Worm (Caenorhabditis elegans): ENCODE measurements around the gene F49F1.15.
"Not testable (repeated sequence)": the region's sequence is repeated elsewhere in the genome, so short reads cannot be mapped to it uniquely, and the experiment has no call there.

F49F1.15 gene

DNA sequence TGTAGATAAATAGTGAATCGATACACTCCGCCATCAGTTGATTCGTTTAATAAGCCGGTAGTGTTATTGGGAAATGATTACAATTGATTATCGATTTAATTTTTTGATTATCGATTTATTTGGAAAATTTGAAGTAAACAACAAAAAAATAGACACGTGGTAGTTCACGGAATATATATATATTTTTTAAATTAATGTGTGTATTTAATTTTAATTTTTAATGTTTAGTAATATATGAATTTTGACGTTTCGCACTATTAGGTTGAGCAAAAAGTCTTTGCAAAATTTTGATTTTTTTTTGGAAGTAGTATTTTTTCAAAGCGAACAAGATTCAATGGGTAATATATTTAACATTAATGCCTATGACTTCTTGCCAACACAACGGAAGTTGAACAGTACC, 28.6 kb upstream of the F49F1.15 start, which contains the start of gene F49F1.12:
F49F1.12 (minus strand) TSS at position 101 of the 400 bp plus-strand sequence.
- not testable (repeated sequence) for TF ChIP-seq zag-1 (tag; optimal IDR thresholded peaks at IDR 0.05); nhr-19 (GFP tag; conservative IDR thresholded peaks at IDR 0.05); rnt-1 (tag; optimal IDR thresholded peaks at IDR 0.05)

ce11 chrIV:4141311-4141710, 26.9 kb upstream of the F49F1.15 start, which contains the start of gene F49F1.11:
F49F1.11 (minus strand) TSS chrIV:4141411.
- no peak for TF ChIP-seq efl-3 (GFP tag; optimal IDR thresholded peaks at IDR 0.05)
- TF ChIP-seq ceh-63 (GFP tag; optimal IDR thresholded peaks at IDR 0.05): no peak
- no peak for TF ChIP-seq mef-2 (tag; optimal IDR thresholded peaks at IDR 0.05)
- no peak for TF ChIP-seq jun-1 (tag; optimal IDR thresholded peaks at IDR 0.05)
- no peak for TF ChIP-seq dsc-1 (tag; optimal IDR thresholded peaks at IDR 0.05)
- TF ChIP-seq tlp-1 (tag; optimal IDR thresholded peaks at IDR 0.05): no peak
- no peak for TF ChIP-seq nhr-77 (tag; optimal IDR thresholded peaks at IDR 0.05)
- no peak for TF ChIP-seq rnt-1 (tag; optimal IDR thresholded peaks at IDR 0.05)
- no peak for TF ChIP-seq aha-1 (tag; optimal IDR thresholded peaks at IDR 0.05)
- no peak for TF ChIP-seq nhr-237 (tag; optimal IDR thresholded peaks at IDR 0.05)
- no peak for TF ChIP-seq skn-1 (tag; optimal IDR thresholded peaks at IDR 0.05)
- TF ChIP-seq nhr-12 (tag; optimal IDR thresholded peaks at IDR 0.05): no peak

DNA sequence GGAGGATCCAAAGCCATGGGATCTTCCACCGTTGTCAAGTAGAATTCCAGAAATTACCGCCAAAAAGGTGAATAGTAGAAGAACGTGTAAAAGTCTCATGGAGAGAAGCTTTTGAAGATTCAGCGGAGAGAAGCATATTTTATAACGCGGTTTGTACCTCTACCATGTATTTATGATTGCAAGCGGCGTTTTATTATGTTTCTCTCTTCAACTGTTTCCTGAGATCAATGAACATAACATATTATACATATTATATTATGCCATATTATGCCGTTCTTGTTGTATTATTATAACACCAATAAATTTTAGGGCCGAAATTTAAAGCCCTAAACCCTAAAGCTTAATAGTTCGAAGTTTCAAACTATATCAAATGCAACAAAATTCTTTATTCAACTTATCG, 25.8 kb upstream of the F49F1.15 start, which contains the start of gene F49F1.18:
F49F1.18 (minus strand) TSS at position 101 of the 400 bp plus-strand sequence.
- TF ChIP-seq fos-1 (tag; optimal IDR thresholded peaks at IDR 0.05) (no peak), lin-35 (GFP tag; optimal IDR thresholded peaks at IDR 0.05) (no peak), nhr-84 (tag; optimal IDR thresholded peaks at IDR 0.05) (no peak), skn-1 (tag; optimal IDR thresholded peaks at IDR 0.05) (no peak), vab-15 (tag; optimal IDR thresholded peaks at IDR 0.05) (no peak), C16A3.4 (tag; optimal IDR thresholded peaks at IDR 0.05) (no peak), nhr-20 (tag; optimal IDR thresholded peaks at IDR 0.05) (no peak), fkh-4 (tag; optimal IDR thresholded peaks at IDR 0.05; ENCODE audit: borderline replicate concordance) (no peak), xbp-1 (tag; optimal IDR thresholded peaks at IDR 0.05) (no peak), isw-1 (GFP tag; IDR thresholded peaks at IDR 0.05) (no peak)

ce11 chrIV:4139022-4139421, 24.6 kb upstream of the F49F1.15 start, which contains the start of gene F49F1.10:
F49F1.10 (minus strand) TSS chrIV:4139122.
- TF ChIP-seq ceh-8 (GFP tag; optimal IDR thresholded peaks at IDR 0.05): no peak
- no peak for TF ChIP-seq unc-98 (GFP tag; IDR thresholded peaks at IDR 0.05)
- no peak for TF ChIP-seq pax-3 (tag; optimal IDR thresholded peaks at IDR 0.05)
- no peak for TF ChIP-seq lsy-2 (tag; optimal IDR thresholded peaks at IDR 0.05)
- TF ChIP-seq mep-1 (tag; optimal IDR thresholded peaks at IDR 0.05): no peak
- TF ChIP-seq unc-130 (tag; optimal IDR thresholded peaks at IDR 0.05): no peak
- TF ChIP-seq snpc-4 (tag; optimal IDR thresholded peaks at IDR 0.05): no peak
- TF ChIP-seq mab-9 (GFP tag; IDR thresholded peaks at IDR 0.05): no peak
- no peak for TF ChIP-seq ceh-90 (tag; optimal IDR thresholded peaks at IDR 0.05)
- no peak for TF ChIP-seq nhr-84 (tag; optimal IDR thresholded peaks at IDR 0.05)
- no peak for TF ChIP-seq nhr-19 (GFP tag; conservative IDR thresholded peaks at IDR 0.05)

ce11 chrIV:4137472-4137871, 23.0 kb upstream of the F49F1.15 start, which contains the start of gene F49F1.9:
F49F1.9 (minus strand) TSS chrIV:4137572.
- TF ChIP-seq tlp-1 (tag; optimal IDR thresholded peaks at IDR 0.05) (no peak), fkh-10 (GFP tag; optimal IDR thresholded peaks at IDR 0.05) (no peak), nhr-71 (tag; optimal IDR thresholded peaks at IDR 0.05) (no peak), Y116A8C.19 (tag; optimal IDR thresholded peaks at IDR 0.05; ENCODE audit: borderline replicate concordance) (no peak), nhr-19 (GFP tag; conservative IDR thresholded peaks at IDR 0.05) (no peak), efl-3 (GFP tag; optimal IDR thresholded peaks at IDR 0.05) (no peak), ztf-4 (tag; optimal IDR thresholded peaks at IDR 0.05) (no peak)
